Worm (Caenorhabditis elegans) whole organism, L1 larva: Measurements from ENCODE around the gene F48B9.8.

Source experiments
- fkh-4 ChIP-seq: sonication (generic microtip); optimal IDR thresholded peaks from 2 replicates; lab custom pipeline; 2016; ENCODE audit warnings: missing compliant biosample characterization, missing genetic modification characterization, borderline replicate concordance
- rnt-1 ChIP-seq: sonication (generic microtip); optimal IDR thresholded peaks from 2 replicates; lab custom pipeline; 2016; ENCODE audit warnings: mild to moderate bottlenecking, missing genetic modification characterization, moderate library complexity, missing compliant biosample characterization
- sptf-1 ChIP-seq: fragments of 150-350 bp; optimal IDR thresholded peaks from 2 replicates; lab custom pipeline; 2014; ENCODE audit warnings: missing biosample characterization, missing genetic modification characterization

DNA sequence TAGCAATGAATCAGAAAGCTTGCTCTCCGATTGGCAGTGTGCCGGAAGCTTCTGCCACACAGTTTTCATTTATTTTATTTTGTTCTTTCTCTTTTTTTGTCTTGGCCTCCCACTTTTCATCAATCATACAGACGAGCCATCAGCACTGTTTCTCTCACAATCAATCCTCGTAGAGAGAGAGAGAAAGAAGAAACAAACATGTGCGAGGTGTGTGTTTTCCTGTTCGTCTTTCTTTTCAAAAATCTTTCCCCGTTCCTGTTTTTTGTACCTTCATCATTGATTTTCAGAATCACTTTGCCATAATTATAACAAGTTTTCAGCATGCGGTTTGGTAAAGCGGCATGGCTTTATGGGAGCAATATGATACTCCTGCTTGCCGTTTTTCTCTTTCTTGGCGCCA lies 22.9 kb upstream of the F48B9.8 start, which contains the start of gene T24C12.1:
- TF ChIP-seq sptf-1 (tag; lab: Kevin White, UChicago), result no peak
- no peak for TF ChIP-seq fkh-4 (tag; lab: Kevin White, UChicago)
- no peak for TF ChIP-seq rnt-1 (tag; lab: Kevin White, UChicago)
